Fruit fly (Drosophila melanogaster) whole organism, adult: Measurements from ENCODE around the gene CG31077.

Experiments used
- CG11617 ChIP-seq: fragments of 200-800 bp; sonication (Bioruptor generic); optimal IDR thresholded peaks from 2 replicates; lab custom pipeline; 2017; ENCODE audit warnings: mild to moderate bottlenecking, missing biosample characterization, missing genetic modification reagents, missing genetic modification characterization
- CG14711 ChIP-seq: fragments of 200-800 bp; sonication (Bioruptor generic); optimal IDR thresholded peaks from 2 replicates; lab custom pipeline; 2018; ENCODE audit warnings: missing biosample characterization, mild to moderate bottlenecking, missing genetic modification characterization, moderate library complexity
- CG33017 ChIP-seq: fragments of 200-800 bp; sonication (Bioruptor generic); optimal IDR thresholded peaks from 2 replicates; lab custom pipeline; 2018; ENCODE audit warnings: missing biosample characterization, mild to moderate bottlenecking, missing genetic modification characterization, moderate library complexity
- CG7045 ChIP-seq: fragments of 200-800 bp; sonication (Bioruptor generic); optimal IDR thresholded peaks from 2 replicates; lab custom pipeline; 2017; ENCODE audit warnings: missing biosample characterization, mild to moderate bottlenecking, missing genetic modification characterization
- Clk ChIP-seq: fragments of 200-800 bp; sonication (Bioruptor generic); optimal IDR thresholded peaks from 2 replicates; lab custom pipeline; 2017; ENCODE audit warnings: missing biosample characterization, missing genetic modification characterization
- Mnt ChIP-seq: fragments of 200-800 bp; sonication (Bioruptor generic); optimal IDR thresholded peaks from 2 replicates; lab custom pipeline; 2016; ENCODE audit warnings: missing biosample characterization, mild to moderate bottlenecking, missing genetic modification characterization

Gene CG31077

DNA sequence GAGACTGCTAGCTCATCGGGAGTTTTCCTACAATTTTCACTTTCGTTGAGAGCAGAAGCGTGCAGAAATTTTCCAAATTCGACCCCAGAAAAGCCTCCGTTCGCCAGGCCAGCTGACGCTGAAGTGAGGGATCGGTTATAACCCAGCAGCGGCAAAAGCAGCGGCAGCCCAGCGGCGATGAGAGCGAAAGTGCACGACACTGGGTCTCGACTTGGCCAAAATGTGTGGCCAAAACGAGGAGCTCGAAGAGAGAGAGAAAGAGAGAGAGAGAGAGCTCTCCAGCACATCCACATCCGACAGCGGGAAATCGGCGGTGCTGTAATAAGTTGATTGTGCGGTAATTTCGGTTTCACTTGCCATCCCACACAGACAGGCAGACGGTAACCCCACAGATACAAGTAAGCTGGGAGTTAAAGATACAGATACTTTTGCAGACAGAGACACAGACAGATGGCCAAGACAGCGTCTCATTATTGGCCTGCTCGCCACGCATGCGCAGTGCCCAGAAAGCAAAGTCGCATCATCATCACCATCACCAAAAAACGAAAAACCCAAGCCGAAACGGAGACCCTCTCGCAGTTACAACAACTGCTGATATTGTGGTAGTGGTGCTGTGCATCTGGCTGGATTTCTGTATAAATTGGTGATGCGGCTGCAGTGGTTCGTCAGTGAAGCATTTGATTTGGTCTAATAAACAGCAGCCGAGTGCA, 49.2 kb downstream of the CG31077 start, which contains the start of gene TwdlT:
Gene TwdlT, plus strand, starts transcription at position 660 of the 710 bp plus-strand sequence.
- no peak for TF ChIP-seq CG14711
- TF ChIP-seq CG11617 (GFP tag; lab: Kevin White, UChicago), result no peak
- TF ChIP-seq CG7045, result no peak
- TF ChIP-seq Clk, result no peak
- TF ChIP-seq Mnt, result no peak
- no peak for TF ChIP-seq CG33017 (tag; lab: Kevin White, UChicago)

DNA sequence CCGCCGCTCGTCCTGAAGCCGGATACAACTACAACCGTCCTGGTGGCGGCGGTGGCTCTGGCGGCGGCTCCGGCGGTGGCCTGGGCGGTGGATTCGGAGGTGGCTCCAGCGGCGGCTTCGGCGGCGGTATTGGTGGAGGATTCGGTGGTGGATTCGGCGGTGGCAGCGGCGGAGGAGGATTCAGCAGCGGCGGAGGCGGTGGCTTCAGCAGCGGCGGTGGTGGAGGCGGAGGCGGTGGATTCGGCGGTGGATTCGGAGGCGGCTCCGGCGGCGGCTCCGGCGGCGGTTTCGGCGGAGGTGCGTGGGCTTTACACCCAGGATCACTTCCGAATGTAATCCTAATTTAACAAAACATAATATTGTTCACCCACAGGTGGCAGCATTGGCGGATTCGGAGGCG, 50.0 kb downstream of the CG31077 start:
- no peak for TF ChIP-seq Mnt
